Worm (Caenorhabditis elegans) whole organism, young adult: ENCODE measurements around the gene K10H10.13.

Experiments used
- K12H6.12 ChIP-seq: fragments of 200-800 bp; sonication (Bioruptor generic); optimal IDR thresholded peaks from 2 replicates; lab custom pipeline; 2018; ENCODE audit warnings: mild to moderate bottlenecking, missing genetic modification characterization, missing compliant biosample characterization
- Y53G8AR.9 ChIP-seq: fragments of 200-800 bp; sonication (Bioruptor generic); conservative IDR thresholded peaks from 2 replicates; pipeline ENCODE4 v1.3.6; 2022; ENCODE audit warnings: missing genetic modification reagents, missing genetic modification characterization, missing compliant biosample characterization
- Y67H2A.10 ChIP-seq: fragments of 200-800 bp; sonication (Bioruptor generic); conservative IDR thresholded peaks from 2 replicates; pipeline ENCODE4 v1.3.6; 2022; ENCODE audit warnings: missing genetic modification reagents, missing genetic modification characterization, missing compliant biosample characterization
- nhr-179 ChIP-seq: sonication (generic microtip); optimal IDR thresholded peaks from 2 replicates; lab custom pipeline; 2016; ENCODE audit warnings: mild to moderate bottlenecking, missing genetic modification characterization, missing compliant biosample characterization
- sea-2 ChIP-seq: fragments of 200-800 bp; sonication (Bioruptor generic); IDR thresholded peaks from 2 replicates; pipeline ENCODE4 v1.3.6; 2022; ENCODE audit warnings: missing genetic modification characterization, missing compliant biosample characterization

ce11 chrII:14496809-14497208, 14.3 kb downstream of the K10H10.13 start:
- TF ChIP-seq Y67H2A.10 (GFP tag; lab: Robert Waterston, UW) (peak; percentile 36; the same call in 1 of the 2 replicates), Y53G8AR.9 (GFP tag; lab: Robert Waterston, UW) (peak; percentile 84), nhr-179 (tag; lab: Kevin White, UChicago) (no peak), K12H6.12 (tag; lab: Kevin White, UChicago) (peak; percentile 87), sea-2 (peak; percentile 86; the same call in 1 of the 2 replicates)
